Worm (Caenorhabditis elegans): Measurements from ENCODE around the gene clik-1.

The clik-1 gene

ce11 chrV:6783044-6783625 lies 14.6 kb upstream of the clik-1 start:
- no peak for TF ChIP-seq ets-4 (GFP tag; optimal IDR thresholded peaks at IDR 0.05)
- TF ChIP-seq nhr-27 (tag; optimal IDR thresholded peaks at IDR 0.05): no peak
- peak; percentile 45; the same call in 1 of the 2 replicates for TF ChIP-seq rcor-1 (GFP tag; IDR thresholded peaks at IDR 0.05)
- TF ChIP-seq lin-26 (GFP tag; IDR thresholded peaks at IDR 0.05): peak; percentile 81; the same call in 1 of the 2 replicates
- no peak for TF ChIP-seq ceh-79 (tag; optimal IDR thresholded peaks at IDR 0.05)
- TF ChIP-seq F33H1.4 (GFP tag; IDR thresholded peaks at IDR 0.05): peak; percentile 21; the same call in 1 of the 2 replicates
- peak; percentile 45 for TF ChIP-seq F52B5.7 (tag; optimal IDR thresholded peaks at IDR 0.05)
- TF ChIP-seq ZK185.1 (tag; optimal IDR thresholded peaks at IDR 0.05; ENCODE audit: poor library complexity, severe bottlenecking): no peak
- TF ChIP-seq fkh-3 (tag; optimal IDR thresholded peaks at IDR 0.05): no peak
- peak; percentile 70; the same call in 1 of the 2 replicates for TF ChIP-seq madf-3 (GFP tag; IDR thresholded peaks at IDR 0.05)
- no peak for TF ChIP-seq zfh-2 (GFP tag; conservative IDR thresholded peaks at IDR 0.05)
- peak; percentile 57 for TF ChIP-seq lsl-1 (GFP tag; optimal IDR thresholded peaks at IDR 0.05)
- no peak for TF ChIP-seq unc-62 (GFP tag; optimal IDR thresholded peaks at IDR 0.05)
- peak; percentile 66 for TF ChIP-seq F49E8.2 (tag; optimal IDR thresholded peaks at IDR 0.05; ENCODE audit: insufficient read depth)
- peak; percentile 58 for TF ChIP-seq dox-1 (GFP tag; IDR thresholded peaks at IDR 0.05)
- no peak for TF ChIP-seq egrh-3 (GFP tag; IDR thresholded peaks at IDR 0.05)
- 0 out of 2 replicates have a peak, but pooled peaks have one; percentile 23 for TF ChIP-seq C17E4.6 (GFP tag; IDR thresholded peaks at IDR 0.05)
- TF ChIP-seq nhr-90 (tag; optimal IDR thresholded peaks at IDR 0.05): no peak
- no peak for TF ChIP-seq ztf-22 (GFP tag; optimal IDR thresholded peaks at IDR 0.05)
- TF ChIP-seq madf-8 (GFP tag; conservative IDR thresholded peaks at IDR 0.05): peak; percentile 3
- TF ChIP-seq B0336.3 (GFP tag; IDR thresholded peaks at IDR 0.05): peak; percentile 93
- TF ChIP-seq F57A8.1 (GFP tag; optimal IDR thresholded peaks at IDR 0.05): no peak
- TF ChIP-seq nfya-1 (tag; optimal IDR thresholded peaks at IDR 0.05; ENCODE audit: borderline replicate concordance, insufficient read depth): no peak
- no peak for TF ChIP-seq somi-1 (GFP tag; optimal IDR thresholded peaks at IDR 0.05)
- no peak for TF ChIP-seq B0019.2 (GFP tag; conservative IDR thresholded peaks at IDR 0.05)
- TF ChIP-seq attf-6 (GFP tag; IDR thresholded peaks at IDR 0.05): peak; percentile 65; the same call in 1 of the 2 replicates
- peak; percentile 51; the same call in 1 of the 2 replicates for TF ChIP-seq Y53G8AR.9 (GFP tag; conservative IDR thresholded peaks at IDR 0.05)
- TF ChIP-seq K11D2.4 (GFP tag; IDR thresholded peaks at IDR 0.05): no peak
- TF ChIP-seq unc-130 (GFP tag; optimal IDR thresholded peaks at IDR 0.05): no peak
- no peak for TF ChIP-seq ceh-58 (GFP tag; IDR thresholded peaks at IDR 0.05)
- TF ChIP-seq Y53F4B.3 (GFP tag; IDR thresholded peaks at IDR 0.05): no peak
- TF ChIP-seq snpc-4 (GFP tag; optimal IDR thresholded peaks at IDR 0.05): peak; percentile 60
- TF ChIP-seq snpc-4 (tag; optimal IDR thresholded peaks at IDR 0.05): peak in 1 of 4 experiments; percentile 44
- TF ChIP-seq him-1 (tag; optimal IDR thresholded peaks at IDR 0.05): no peak
- peak; percentile 39 for TF ChIP-seq mxl-1 (tag; optimal IDR thresholded peaks at IDR 0.05)
- TF ChIP-seq sea-2 (GFP tag; IDR thresholded peaks at IDR 0.05): no peak
- TF ChIP-seq nhr-80 (tag; optimal IDR thresholded peaks at IDR 0.05): no peak
- TF ChIP-seq ceh-100 (GFP tag; IDR thresholded peaks at IDR 0.05): 0 out of 2 replicates have a peak, but pooled peaks have one; percentile 28
- no peak for TF ChIP-seq F57C9.4 (tag; optimal IDR thresholded peaks at IDR 0.05)
- TF ChIP-seq T26A5.8 (tag; optimal IDR thresholded peaks at IDR 0.05): no peak
- TF ChIP-seq D2030.7 (GFP tag; IDR thresholded peaks at IDR 0.05): peak; percentile 45
- TF ChIP-seq sptf-2 (GFP tag; optimal IDR thresholded peaks at IDR 0.05): no peak
- no peak for TF ChIP-seq ama-1 (optimal IDR thresholded peaks at IDR 0.05)
- peak in 1 of 2 experiments; percentile 69 for TF ChIP-seq ama-1 (GFP tag; optimal IDR thresholded peaks at IDR 0.05)
- TF ChIP-seq tlf-1 (GFP tag; optimal IDR thresholded peaks at IDR 0.05): peak; percentile 75
- no peak for TF ChIP-seq let-526 (GFP tag; IDR thresholded peaks at IDR 0.05)
- no peak for TF ChIP-seq snpc-3.4 (tag; optimal IDR thresholded peaks at IDR 0.05)
- peak; percentile 22 for TF ChIP-seq ztf-18 (tag; optimal IDR thresholded peaks at IDR 0.05)
- peak; percentile 79 for TF ChIP-seq madf-6 (GFP tag; IDR thresholded peaks at IDR 0.05)

Measured in whole organism, young adult.